Fruit fly (Drosophila melanogaster) whole organism, embryonic: ENCODE results near the gene scat.

Experiments
- ATbp ChIP-seq: fragments of 200-800 bp; sonication (Bioruptor generic); optimal IDR thresholded peaks from 2 replicates; lab custom pipeline; 2017; ENCODE audit warnings: missing biosample characterization, mild to moderate bottlenecking, missing genetic modification characterization, missing genetic modification reagents
- Bteb2 ChIP-seq: fragments of 200-800 bp; sonication (Bioruptor generic); optimal IDR thresholded peaks from 2 replicates; lab custom pipeline; 2016; ENCODE audit warnings: missing biosample characterization, missing genetic modification characterization
- CG10462 ChIP-seq: fragments of 200-800 bp; sonication (Bioruptor generic); optimal IDR thresholded peaks from 2 replicates; lab custom pipeline; 2016; ENCODE audit warnings: missing biosample characterization, missing genetic modification characterization
- CG12104 ChIP-seq: fragments of 200-800 bp; sonication (Bioruptor generic); optimal IDR thresholded peaks from 3 replicates; lab custom pipeline; 2016; ENCODE audit warnings: missing biosample characterization, missing genetic modification characterization
- CG12155 ChIP-seq: fragments of 200-800 bp; sonication (Bioruptor generic); optimal IDR thresholded peaks from 3 replicates; lab custom pipeline; 2016; ENCODE audit warnings: missing biosample characterization, missing genetic modification characterization
- CG1233 ChIP-seq: fragments of 200-800 bp; sonication (Bioruptor generic); optimal IDR thresholded peaks from 4 replicates; lab custom pipeline; 2018; ENCODE audit warnings: missing biosample characterization, mild to moderate bottlenecking, missing genetic modification characterization
- CG12391 ChIP-seq: fragments of 200-800 bp; sonication (Bioruptor generic); optimal IDR thresholded peaks from 3 replicates; lab custom pipeline; 2018; ENCODE audit warnings: missing biosample characterization, mild to moderate bottlenecking, missing genetic modification characterization, moderate library complexity
- CG16863 ChIP-seq: fragments of 200-800 bp; sonication (Bioruptor generic); optimal IDR thresholded peaks from 3 replicates; lab custom pipeline; 2016; ENCODE audit warnings: missing biosample characterization, missing genetic modification characterization
- CG17359 ChIP-seq: fragments of 200-800 bp; sonication (Bioruptor generic); optimal IDR thresholded peaks from 3 replicates; lab custom pipeline; 2018; ENCODE audit warnings: missing biosample characterization, mild to moderate bottlenecking, missing genetic modification characterization, moderate library complexity
- CG17361 ChIP-seq: fragments of 200-800 bp; sonication (Bioruptor generic); IDR thresholded peaks from 3 replicates; pipeline ENCODE4 v1.3.6; 2022; ENCODE audit warnings: missing biosample characterization, missing genetic modification characterization
- CG30403 ChIP-seq: fragments of 200-800 bp; sonication (Bioruptor generic); optimal IDR thresholded peaks from 3 replicates; lab custom pipeline; 2016; ENCODE audit warnings: missing biosample characterization, missing genetic modification characterization
- CG3847 ChIP-seq: fragments of 200-800 bp; sonication (Bioruptor generic); IDR thresholded peaks from 2 replicates; pipeline ENCODE4 v1.3.6; 2022; ENCODE audit warnings: missing biosample characterization, missing genetic modification characterization
- CG4328 ChIP-seq: fragments of 200-800 bp; sonication (Bioruptor generic); optimal IDR thresholded peaks from 3 replicates; lab custom pipeline; 2017; ENCODE audit warnings: missing biosample characterization, missing genetic modification reagents, missing genetic modification characterization
- CG4617 ChIP-seq: fragments of 200-800 bp; sonication (Bioruptor generic); optimal IDR thresholded peaks from 3 replicates; lab custom pipeline; 2016; ENCODE audit warnings: missing biosample characterization, missing genetic modification characterization, borderline replicate concordance
- CG6765 ChIP-seq: fragments of 200-800 bp; sonication (Bioruptor generic); optimal IDR thresholded peaks from 3 replicates; lab custom pipeline; 2017; ENCODE audit warnings: missing biosample characterization, mild to moderate bottlenecking, missing genetic modification characterization
- CG7963 ChIP-seq: fragments of 200-800 bp; sonication (Bioruptor generic); IDR thresholded peaks from 3 replicates; pipeline ENCODE4 v1.3.6; 2022; ENCODE audit warnings: missing biosample characterization, missing genetic modification characterization; ENCODE audit not compliant: partially characterized antibody
- CG8765 ChIP-seq: fragments of 200-800 bp; sonication (Bioruptor generic); IDR thresholded peaks from 2 replicates; pipeline ENCODE4 v1.3.6; 2022; ENCODE audit warnings: missing biosample characterization, missing genetic modification characterization
- D19B ChIP-seq: fragments of 200-800 bp; sonication (Bioruptor generic); optimal IDR thresholded peaks from 2 replicates; lab custom pipeline; 2017; ENCODE audit warnings: missing biosample characterization, mild to moderate bottlenecking, missing genetic modification characterization
- Doc3 ChIP-seq: fragments of 200-800 bp; sonication (Bioruptor generic); IDR thresholded peaks from 3 replicates; pipeline ENCODE4 v1.3.6; 2022; ENCODE audit warnings: missing biosample characterization, missing genetic modification characterization; ENCODE audit not compliant: partially characterized antibody
- Dp ChIP-seq: fragments of 200-800 bp; sonication (Bioruptor generic); optimal IDR thresholded peaks from 2 replicates; lab custom pipeline; 2018; ENCODE audit warnings: missing biosample characterization, mild to moderate bottlenecking, missing genetic modification characterization, moderate library complexity
- Fer1 ChIP-seq: fragments of 200-800 bp; sonication (Bioruptor generic); optimal IDR thresholded peaks from 2 replicates; lab custom pipeline; 2017; ENCODE audit warnings: missing biosample characterization, mild to moderate bottlenecking, missing genetic modification characterization
- HLH3B ChIP-seq: fragments of 200-800 bp; sonication (Bioruptor generic); IDR thresholded peaks from 2 replicates; pipeline ENCODE4 v1.3.6; 2022; ENCODE audit warnings: missing biosample characterization, missing genetic modification characterization
- HLH4C ChIP-seq: fragments of 200-800 bp; sonication (Bioruptor generic); IDR thresholded peaks from 3 replicates; pipeline ENCODE4 v1.3.6; 2022; ENCODE audit warnings: missing biosample characterization, missing genetic modification characterization; ENCODE audit not compliant: partially characterized antibody
- Hr39 ChIP-seq: fragments of >200 bp; optimal IDR thresholded peaks from 2 replicates; lab custom pipeline; 2017
- Hr78 ChIP-seq, 2 experiments: fragments of 200-800 bp in 1 of 2; fragments of >200 bp in 1 of 2; sonication (Bioruptor generic) in 1 of 2; optimal IDR thresholded peaks; 2 replicates each; lab custom pipeline; 2017 to 2019; ENCODE audit warnings: missing biosample characterization in 2 of 2, missing genetic modification characterization in 2 of 2, mild to moderate bottlenecking in 1 of 2, moderate library complexity in 1 of 2
- MTF-1 ChIP-seq: fragments of 200-800 bp; sonication (Bioruptor generic); optimal IDR thresholded peaks from 2 replicates; lab custom pipeline; 2018; ENCODE audit warnings: missing biosample characterization, mild to moderate bottlenecking, missing genetic modification characterization, borderline replicate concordance
- Med ChIP-seq: fragments of 200-800 bp; sonication (Bioruptor generic); peaks from one replicate; lab custom pipeline; 2016; ENCODE audit warnings: missing biosample characterization, missing genetic modification characterization, mild to moderate bottlenecking, inconsistent platforms, moderate library complexity
- Mes4 ChIP-seq: fragments of 200-800 bp; sonication (Bioruptor generic); optimal IDR thresholded peaks from 2 replicates; lab custom pipeline; 2016; ENCODE audit warnings: missing biosample characterization, missing genetic modification characterization
- NfI ChIP-seq: fragments of 200-800 bp; sonication (Bioruptor generic); optimal IDR thresholded peaks from 3 replicates; lab custom pipeline; 2018; ENCODE audit warnings: missing biosample characterization, mild to moderate bottlenecking, missing genetic modification characterization, moderate library complexity
- Spps ChIP-seq: fragments of 200-800 bp; sonication (Bioruptor generic); optimal IDR thresholded peaks from 2 replicates; lab custom pipeline; 2018; ENCODE audit warnings: missing biosample characterization, mild to moderate bottlenecking, missing genetic modification characterization
- Xbp1 ChIP-seq: fragments of 200-800 bp; sonication (Bioruptor generic); optimal IDR thresholded peaks from 3 replicates; lab custom pipeline; 2016; ENCODE audit warnings: missing biosample characterization, mild to moderate bottlenecking, missing genetic modification characterization
- amos ChIP-seq: fragments of 200-800 bp; sonication (Bioruptor generic); IDR thresholded peaks from 2 replicates; pipeline ENCODE4 v1.3.6; 2022; ENCODE audit warnings: missing biosample characterization, missing genetic modification characterization; ENCODE audit not compliant: partially characterized antibody
- da ChIP-seq: fragments of 200-800 bp; sonication (Bioruptor generic); optimal IDR thresholded peaks from 2 replicates; lab custom pipeline; 2016; ENCODE audit warnings: missing biosample characterization, missing genetic modification characterization
- dpn ChIP-seq, 2 experiments: fragments of 200-800 bp; sonication (Bioruptor generic); optimal IDR thresholded peaks; 3 replicates each; lab custom pipeline; 2016; ENCODE audit warnings: missing biosample characterization in 2 of 2, missing genetic modification characterization in 2 of 2
- fd64A ChIP-seq: fragments of 200-800 bp; sonication (Bioruptor generic); optimal IDR thresholded peaks from 3 replicates; lab custom pipeline; 2018; ENCODE audit warnings: missing biosample characterization, mild to moderate bottlenecking, missing genetic modification characterization
- lilli ChIP-seq: fragments of 200-800 bp; sonication (Bioruptor generic); optimal IDR thresholded peaks from 3 replicates; lab custom pipeline; 2016; ENCODE audit warnings: missing biosample characterization, missing genetic modification characterization
- lola ChIP-seq, 3 experiments: fragments of >200 bp in 2 of 3; fragments of 200-800 bp in 1 of 3; sonication (Bioruptor generic) in 1 of 3; optimal IDR thresholded peaks; 2 replicates each; lab custom pipeline; 2017 to 2019; ENCODE audit warnings: missing biosample characterization in 3 of 3, missing genetic modification characterization in 3 of 3, mild to moderate bottlenecking in 1 of 3, moderate library complexity in 1 of 3
- nau ChIP-seq: fragments of 200-800 bp; sonication (Bioruptor generic); optimal IDR thresholded peaks from 3 replicates; lab custom pipeline; 2017; ENCODE audit warnings: missing biosample characterization, mild to moderate bottlenecking, missing genetic modification characterization, missing genetic modification reagents
- nmo ChIP-seq: fragments of 200-800 bp; sonication (Bioruptor generic); optimal IDR thresholded peaks from 2 replicates; lab custom pipeline; 2018; ENCODE audit warnings: missing biosample characterization, mild to moderate bottlenecking, missing genetic modification characterization, moderate library complexity
- odd ChIP-seq: fragments of 200-800 bp; sonication (Bioruptor generic); optimal IDR thresholded peaks from 2 replicates; lab custom pipeline; 2017; ENCODE audit warnings: missing biosample characterization, mild to moderate bottlenecking, missing genetic modification characterization
- phol ChIP-seq: fragments of 200-800 bp; sonication (Bioruptor generic); optimal IDR thresholded peaks from 3 replicates; lab custom pipeline; 2018; ENCODE audit warnings: missing biosample characterization, mild to moderate bottlenecking, missing genetic modification characterization, moderate library complexity
- psq ChIP-seq: fragments of 200-800 bp; sonication (Bioruptor generic); optimal IDR thresholded peaks from 2 replicates; lab custom pipeline; 2017; ENCODE audit warnings: missing biosample characterization, missing genetic modification characterization
- pzg ChIP-seq: fragments of 200-800 bp; sonication (Bioruptor generic); optimal IDR thresholded peaks from 3 replicates; lab custom pipeline; 2018; ENCODE audit warnings: missing biosample characterization, mild to moderate bottlenecking, missing genetic modification characterization, moderate library complexity
- row ChIP-seq: fragments of 200-800 bp; sonication (Bioruptor generic); IDR thresholded peaks from 3 replicates; pipeline ENCODE4 v1.3.6; 2022; ENCODE audit warnings: missing biosample characterization, missing genetic modification characterization
- salm ChIP-seq: fragments of 200-800 bp; sonication (Bioruptor generic); optimal IDR thresholded peaks from 2 replicates; lab custom pipeline; 2018; ENCODE audit warnings: missing biosample characterization, mild to moderate bottlenecking, missing genetic modification characterization
- vfl ChIP-seq: fragments of 200-800 bp; sonication (Bioruptor generic); optimal IDR thresholded peaks from 2 replicates; lab custom pipeline; 2016; ENCODE audit warnings: missing biosample characterization, missing genetic modification characterization
- vvl ChIP-seq: fragments of 200-800 bp; sonication (Bioruptor generic); IDR thresholded peaks from 2 replicates; pipeline ENCODE4 v1.3.6; 2022; ENCODE audit warnings: missing biosample characterization, missing genetic modification characterization
- zen ChIP-seq: fragments of 200-800 bp; sonication (Bioruptor generic); optimal IDR thresholded peaks from 3 replicates; lab custom pipeline; 2018; ENCODE audit warnings: missing biosample characterization, mild to moderate bottlenecking, missing genetic modification characterization, moderate library complexity

scat gene

DNA sequence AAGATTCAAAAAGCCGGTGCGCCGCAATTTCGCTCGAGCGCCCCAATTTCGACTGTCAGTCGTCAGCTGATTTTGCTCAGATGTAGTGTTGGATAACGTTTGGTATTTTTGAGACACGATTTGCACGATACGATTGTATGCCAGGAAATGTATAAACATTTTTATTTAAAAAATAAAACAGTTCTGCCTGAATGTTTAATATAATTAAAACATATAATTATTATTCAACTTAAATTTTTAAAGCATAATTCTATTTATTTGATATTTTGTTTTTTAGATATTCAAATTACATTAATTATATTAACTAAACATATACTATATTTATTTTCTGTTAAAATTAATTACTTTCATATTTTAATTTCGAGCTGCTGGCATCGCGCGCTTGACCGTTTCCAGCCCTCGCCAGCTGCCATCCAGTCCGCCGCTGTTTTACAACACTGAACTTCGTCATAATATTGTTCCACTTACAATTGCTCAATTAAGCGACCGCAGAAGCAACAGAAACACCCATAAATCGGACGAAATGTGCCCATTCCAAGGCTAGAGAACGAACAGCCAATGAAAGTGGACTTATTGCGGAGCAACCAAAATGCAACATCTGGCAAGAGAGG, at the start of gene scat, which contains the start of gene FucTB (continued):
- TF ChIP-seq dpn (GFP tag; optimal IDR thresholded peaks at IDR 0.05; lab: Kevin White, UChicago) (peak; percentile 51 to 92), CG3847 (GFP tag; lab: Robert Waterston, UW) (peak; percentile 96), CG30403 (peak; percentile 96), Spps (tag; lab: Kevin White, UChicago) (peak; percentile 67), CG4328 (GFP tag; lab: Kevin White, UChicago) (peak; percentile 89), Bteb2 (GFP tag; lab: Kevin White, UChicago) (peak; percentile 31), pzg (GFP tag; lab: Kevin White, UChicago) (peak; percentile 22), CG6765 (GFP tag; lab: Kevin White, UChicago) (peak; percentile 77), Med (GFP tag; lab: Kevin White, UChicago) (peak; percentile 85), Doc3 (no peak), nmo (peak; percentile 98), lola (GFP tag; optimal IDR thresholded peaks at IDR 0.05; lab: Kevin White, UChicago) (peak in 1 of 3 experiments; percentile 98), phol (tag; lab: Kevin White, UChicago) (peak; percentile 98), Fer1 (peak; percentile 86), row (GFP tag; lab: Robert Waterston, UW) (peak; percentile 94), vfl (peak; percentile 82), nau (no peak), lilli (GFP tag; lab: Kevin White, UChicago) (peak; percentile 78), CG17359 (tag; lab: Kevin White, UChicago) (peak; percentile 78), vvl (peak; percentile 92), Hr39 (lab: Kevin White, UChicago) (no peak), CG4617 (GFP tag; lab: Kevin White, UChicago) (peak; percentile 83), CG12155 (peak; percentile 88), NfI (GFP tag; lab: Kevin White, UChicago) (peak; percentile 92), MTF-1 (GFP tag; lab: Kevin White, UChicago) (peak; percentile 6), ATbp (peak; percentile 66), CG16863 (peak; percentile 14), CG8765 (GFP tag; lab: Robert Waterston, UW) (peak; percentile 90), amos (GFP tag; lab: Robert Waterston, UW) (0 out of 2 replicates have a peak, but pooled peaks have one; percentile 4), fd64A (GFP tag; lab: Kevin White, UChicago) (no peak), CG17361 (GFP tag; lab: Robert Waterston, UW) (peak; percentile 98), CG12391 (tag; lab: Kevin White, UChicago) (peak; percentile 97), psq (GFP tag; lab: Kevin White, UChicago) (peak; percentile 86), D19B (GFP tag; lab: Kevin White, UChicago) (peak; percentile 80), Mes4 (GFP tag; lab: Kevin White, UChicago) (no peak), HLH4C (peak; percentile 61; the same call in 2 of the 3 replicates), da (no peak), zen (tag; lab: Kevin White, UChicago) (peak; percentile 96), CG12104 (GFP tag; lab: Kevin White, UChicago) (peak; percentile 91), CG1233 (GFP tag; lab: Kevin White, UChicago) (peak; percentile 84), odd (GFP tag; lab: Kevin White, UChicago) (peak; percentile 78), Xbp1 (peak; percentile 96), CG10462 (peak; percentile 76), Hr78 (GFP tag; optimal IDR thresholded peaks at IDR 0.05; lab: Kevin White, UChicago) (no peak), Dp (GFP tag; lab: Kevin White, UChicago) (peak; percentile 69), salm (tag; lab: Kevin White, UChicago) (peak; percentile 51), HLH3B (GFP tag; lab: Robert Waterston, UW) (peak; percentile 92), CG7963 (GFP tag; lab: Robert Waterston, UW) (no peak)
